Worm (Caenorhabditis elegans): ENCODE results near the gene pals-40.
"Not testable (repeated sequence)": the region's sequence is repeated elsewhere in the genome, so short reads cannot be mapped to it uniquely, and the experiment has no call there.

The pals-40 gene

ce11 chrIII:1374355-1374807 is 3.4 kb downstream of the pals-40 start, which contains the start of gene Y82E9BR.20:
TSS of gene Y82E9BR.20 (plus strand) at chrIII:1374405.
- TF ChIP-seq nhr-76 (tag; optimal IDR thresholded peaks at IDR 0.05) (no peak), unc-62 (GFP tag; optimal IDR thresholded peaks at IDR 0.05 in 1 of 2) (peak in 1 of 2 experiments; percentile 90), unc-62 (tag; optimal IDR thresholded peaks at IDR 0.05) (no peak)

- no peak for TF ChIP-seq egl-43 (GFP tag; IDR thresholded peaks at IDR 0.05)
- no peak for TF ChIP-seq zip-2 (tag; optimal IDR thresholded peaks at IDR 0.05)
- TF ChIP-seq F10B5.3 (tag; optimal IDR thresholded peaks at IDR 0.05): no peak
Observed at ce11 chrIII:1372563-1372962, 5.2 kb downstream of the pals-40 start.

ce11 chrIII:1359669-1360068 is 18.1 kb downstream of the pals-40 start, which contains the start of gene Y82E9BR.9:
TSS of gene Y82E9BR.9 (minus strand) at chrIII:1359769.
- no peak for TF ChIP-seq nhr-76 (tag; optimal IDR thresholded peaks at IDR 0.05)
- TF ChIP-seq ceh-32 (tag; optimal IDR thresholded peaks at IDR 0.05; ENCODE audit: poor library complexity): no peak
- no peak for TF ChIP-seq dmd-8 (GFP tag; IDR thresholded peaks at IDR 0.05)
- TF ChIP-seq F37D6.2 (tag; optimal IDR thresholded peaks at IDR 0.05): no peak
- no peak for TF ChIP-seq F44E2.7 (GFP tag; IDR thresholded peaks at IDR 0.05)
- TF ChIP-seq ZK546.5 (tag; optimal IDR thresholded peaks at IDR 0.05): no peak
- TF ChIP-seq hmg-1.1 (GFP tag; IDR thresholded peaks at IDR 0.05): no peak
- TF ChIP-seq spr-3 (GFP tag; optimal IDR thresholded peaks at IDR 0.05): no peak
- no peak for TF ChIP-seq mxl-3 (GFP tag; optimal IDR thresholded peaks at IDR 0.05)
- no peak for TF ChIP-seq sdz-12 (GFP tag; optimal IDR thresholded peaks at IDR 0.05)
- TF ChIP-seq zip-11 (GFP tag; IDR thresholded peaks at IDR 0.05): no peak
- no peak for TF ChIP-seq T26A8.4 (GFP tag; IDR thresholded peaks at IDR 0.05)
- no peak for TF ChIP-seq unc-62 (GFP tag; optimal IDR thresholded peaks at IDR 0.05 in 1 of 2)
- no peak for TF ChIP-seq unc-62 (tag; optimal IDR thresholded peaks at IDR 0.05)
- no peak for TF ChIP-seq vab-7 (GFP tag; IDR thresholded peaks at IDR 0.05)
- TF ChIP-seq arid-1 (GFP tag; conservative IDR thresholded peaks at IDR 0.05): no peak
- TF ChIP-seq ceh-44 (GFP tag; IDR thresholded peaks at IDR 0.05): no peak
- no peak for TF ChIP-seq lsy-2 (tag; optimal IDR thresholded peaks at IDR 0.05)
- no peak for TF ChIP-seq madf-9 (GFP tag; conservative IDR thresholded peaks at IDR 0.05)

DNA sequence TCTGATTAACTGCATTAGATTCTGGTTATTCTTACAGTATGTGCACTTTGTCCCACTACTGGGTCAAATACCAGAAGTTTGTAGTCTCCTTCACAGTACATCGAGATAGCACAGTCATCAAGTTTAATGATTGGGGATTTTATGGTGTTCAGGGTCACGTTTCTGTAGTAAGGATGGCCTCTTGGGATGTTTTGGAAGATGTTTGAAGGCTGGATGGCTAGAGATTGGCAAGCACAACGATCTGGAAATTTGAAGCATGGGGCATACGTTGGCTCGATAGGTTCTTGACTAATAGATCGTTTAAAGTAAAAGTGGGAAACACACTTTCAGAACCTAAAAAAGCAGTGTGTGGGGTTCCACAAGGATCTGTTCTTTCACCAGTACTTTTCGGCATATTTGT is 19.8 kb downstream of the pals-40 start, which contains the start of gene Y82E9BR.8:
TSS of gene Y82E9BR.8 (minus strand) at position 101 of the 400 bp plus-strand sequence.
- TF ChIP-seq fos-1 (tag; optimal IDR thresholded peaks at IDR 0.05); unc-62 (GFP tag; optimal IDR thresholded peaks at IDR 0.05 in 1 of 2); unc-62 (tag; optimal IDR thresholded peaks at IDR 0.05); ceh-32 (tag; optimal IDR thresholded peaks at IDR 0.05; ENCODE audit: poor library complexity): not testable (repeated sequence)

DNA sequence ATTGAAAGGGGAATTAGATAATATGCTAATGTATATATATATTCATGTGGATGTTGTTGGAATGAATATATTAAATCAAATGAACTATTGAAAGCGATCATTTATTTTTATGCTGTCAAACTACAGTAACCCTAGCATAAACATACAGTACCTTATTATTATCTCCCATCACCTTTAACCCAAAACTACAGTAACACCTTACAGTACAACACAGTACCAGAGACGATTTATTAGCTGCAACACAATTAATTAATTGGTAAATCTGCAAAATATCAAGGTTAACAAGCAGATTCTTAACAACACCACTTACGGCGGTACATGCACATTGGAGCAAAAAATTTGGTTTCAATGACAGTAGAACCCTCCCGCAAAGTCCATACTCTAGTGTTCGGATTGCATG is 22.5 kb downstream of the pals-40 start, which contains the start of gene Y82E9BL.1:
TSS of gene Y82E9BL.1 (minus strand) at position 101 of the 400 bp plus-strand sequence.
- no peak for TF ChIP-seq duxl-1 (tag; optimal IDR thresholded peaks at IDR 0.05; ENCODE audit: poor library complexity)
- TF ChIP-seq Y48G9A.11 (GFP tag; IDR thresholded peaks at IDR 0.05): no peak
- TF ChIP-seq skn-1 (tag; optimal IDR thresholded peaks at IDR 0.05): no peak
- TF ChIP-seq mdt-29 (GFP tag; IDR thresholded peaks at IDR 0.05): no peak
- TF ChIP-seq R02D3.7 (tag; optimal IDR thresholded peaks at IDR 0.05): no peak
- TF ChIP-seq nhr-76 (tag; optimal IDR thresholded peaks at IDR 0.05): no peak
- TF ChIP-seq ZK546.5 (tag; optimal IDR thresholded peaks at IDR 0.05): no peak
- no peak for TF ChIP-seq nhr-41 (GFP tag; IDR thresholded peaks at IDR 0.05)

DNA sequence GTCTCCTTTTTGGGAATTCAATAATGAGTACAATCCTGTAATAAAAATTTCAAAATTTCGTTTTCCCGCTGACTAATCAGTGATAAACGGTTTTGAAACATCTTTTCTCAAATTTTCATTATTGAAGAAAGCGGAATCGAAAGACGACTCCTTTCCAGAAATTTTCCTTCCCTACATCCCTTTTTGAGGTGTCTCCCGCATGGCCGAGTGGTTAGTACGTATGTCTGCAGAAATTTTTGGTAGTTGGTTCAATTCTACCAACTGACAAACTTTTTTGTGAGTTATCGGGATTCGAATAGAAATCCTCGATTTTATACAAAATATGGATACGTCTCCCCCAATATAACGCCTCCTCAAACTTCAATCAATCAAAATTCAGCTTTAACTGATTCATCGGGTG is 23.3 kb downstream of the pals-40 start:
- TF ChIP-seq lim-7 (GFP tag; IDR thresholded peaks at IDR 0.05) (0 out of 2 replicates have a peak, but pooled peaks have one; percentile 59), dmd-8 (GFP tag; IDR thresholded peaks at IDR 0.05) (no peak)

Data from whole organism, L4 larva.